Fruit fly (Drosophila melanogaster): ENCODE measurements around the gene CG12498.

CG12498 gene

dm6 chrX:2811059-2811458, 1.4 kb downstream of the CG12498 start:
- TF ChIP-seq CG8478 (optimal IDR thresholded peaks at IDR 0.05) (no peak), CTCF (optimal IDR thresholded peaks at IDR 0.05) (peak; percentile 62 to 70)

DNA sequence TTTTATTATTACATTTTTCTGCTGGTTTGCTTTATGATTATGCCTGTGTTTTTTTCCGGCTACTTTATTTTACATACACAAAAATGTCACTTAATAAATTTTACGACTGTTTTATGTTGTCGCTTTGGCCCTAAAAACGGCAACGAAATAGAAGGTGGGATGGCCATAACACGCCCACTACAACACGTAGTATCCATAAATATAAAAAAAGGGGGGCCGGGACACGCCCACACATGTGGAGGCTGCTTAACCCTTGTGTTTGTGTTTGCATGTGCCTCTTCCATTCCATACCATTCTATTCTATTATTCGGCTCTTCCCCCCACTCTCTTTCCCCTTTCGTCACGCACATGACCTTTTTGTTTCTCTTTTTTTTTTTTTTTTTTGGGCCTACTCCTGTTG, 2.0 kb downstream of the CG12498 start:
- TF ChIP-seq CTCF (optimal IDR thresholded peaks at IDR 0.05) (no peak), CG8478 (optimal IDR thresholded peaks at IDR 0.05) (no peak)

DNA sequence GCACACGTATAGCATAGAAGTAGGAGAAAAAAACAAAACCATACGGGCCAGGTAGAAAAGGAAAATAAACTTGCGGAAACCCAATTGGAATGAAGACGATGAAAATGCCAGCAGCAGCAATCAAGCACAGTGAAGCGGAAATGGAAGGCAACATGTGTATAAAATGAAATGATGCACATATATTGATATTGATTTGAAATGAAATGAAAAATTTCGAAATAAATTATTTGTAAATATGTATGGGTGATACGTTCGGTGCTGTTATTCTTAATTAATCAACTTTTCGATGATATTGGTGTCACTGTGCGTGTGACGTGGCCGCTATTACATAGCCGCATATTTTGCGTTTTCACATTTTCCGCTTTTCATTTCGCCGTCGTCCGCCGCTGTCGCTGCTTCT, 3.4 kb downstream of the CG12498 start:
- no peak for TF ChIP-seq CTCF (optimal IDR thresholded peaks at IDR 0.05)
- TF ChIP-seq CG8478 (optimal IDR thresholded peaks at IDR 0.05), result no peak

DNA sequence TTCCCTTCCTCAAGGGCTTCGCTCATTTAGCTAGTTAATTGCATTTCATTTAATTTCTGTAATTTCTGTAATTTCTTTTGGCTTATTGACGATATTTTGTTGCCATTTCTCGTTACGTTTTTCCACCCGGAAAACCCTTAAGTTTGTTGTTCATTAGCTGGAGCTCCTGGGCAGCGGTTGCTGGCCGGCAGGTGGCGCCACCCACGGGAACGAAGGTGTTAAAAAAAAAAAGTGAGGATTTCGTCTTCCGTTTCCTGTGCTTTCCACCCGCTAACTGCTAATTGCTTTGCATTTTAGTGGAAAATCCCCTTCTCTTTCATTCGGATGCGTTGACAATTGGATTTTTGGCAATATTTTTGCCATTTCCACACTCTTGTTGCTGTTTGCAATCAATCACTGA, 4.7 kb downstream of the CG12498 start:
- TF ChIP-seq CG8478 (optimal IDR thresholded peaks at IDR 0.05) (no peak), CTCF (optimal IDR thresholded peaks at IDR 0.05) (peak; percentile 66 to 68)
